Fruit fly (Drosophila melanogaster) whole organism, prepupa: ENCODE results near the gene CG33647.

Experiments
- CG7368 ChIP-seq: fragments of 200-800 bp; sonication (Bioruptor generic); optimal IDR thresholded peaks from 3 replicates; lab custom pipeline; 2016; ENCODE audit warnings: missing biosample characterization, missing genetic modification characterization
- Lpt ChIP-seq: fragments of 200-800 bp; sonication (Bioruptor generic); optimal IDR thresholded peaks from 3 replicates; lab custom pipeline; 2016; ENCODE audit warnings: missing biosample characterization, missing genetic modification characterization

DNA sequence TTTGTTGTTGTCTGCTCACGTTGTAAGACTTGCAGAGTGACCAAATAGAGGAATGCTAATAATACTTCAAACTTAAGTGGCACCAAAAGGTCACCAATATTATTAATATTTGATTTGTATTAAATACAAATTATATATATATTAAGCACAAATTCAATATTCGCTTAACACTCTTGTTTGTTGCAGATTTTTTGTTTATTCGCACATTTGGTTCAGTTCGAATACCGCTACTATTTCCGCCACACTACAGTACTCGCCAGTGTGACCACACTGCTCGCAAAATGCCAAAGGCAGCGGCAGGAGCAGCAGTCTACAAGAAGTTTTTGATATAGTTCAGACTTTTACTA lies 28.0 kb downstream of the CG33647 start, which contains the start of gene Max:
- TF ChIP-seq CG7368 (GFP tag; lab: Kevin White, UChicago) (peak; percentile 48), Lpt (peak; percentile 42)
